Worm (Caenorhabditis elegans) whole organism, early embryonic: ENCODE results near the gene F59A6.13.

Experiments used
- F13C5.2 ChIP-seq: sonication (generic microtip); optimal IDR thresholded peaks from 2 replicates; lab custom pipeline; 2017; ENCODE audit warnings: mild to moderate bottlenecking, missing genetic modification characterization, inconsistent platforms, missing compliant biosample characterization
- ama-1 ChIP-seq: fragments of 150-350 bp; optimal IDR thresholded peaks from 2 replicates; lab custom pipeline; 2014
- flt-1 ChIP-seq: fragments of 200-800 bp; sonication (Bioruptor generic); IDR thresholded peaks from 2 replicates; pipeline ENCODE4 v1.3.6; 2022; ENCODE audit warnings: missing genetic modification characterization, missing compliant biosample characterization
- sea-1 ChIP-seq: fragments of 200-800 bp; sonication (Bioruptor generic); conservative IDR thresholded peaks from 2 replicates; pipeline ENCODE4 v1.3.6; 2022; ENCODE audit warnings: missing genetic modification characterization, missing compliant biosample characterization

ce11 chrII:5060719-5061118 lies 38.1 kb downstream of the F59A6.13 start, which contains the start of gene pho-12:
- TF ChIP-seq sea-1 (GFP tag; lab: Robert Waterston, UW) (no peak), F13C5.2 (tag; lab: Kevin White, UChicago) (no peak), flt-1 (no peak), ama-1 (lab: Kevin White, UChicago) (no peak)
